Fruit fly (Drosophila melanogaster) Kc167 (cell line): ENCODE data around the gene CG9312.

Experiments
- Sin3A ChIP-seq: fragments of >200 bp; optimal IDR thresholded peaks from 2 replicates; lab custom pipeline; 2018; ENCODE audit warnings: missing external identifiers
- psq ChIP-seq: fragments of >200 bp; optimal IDR thresholded peaks from 2 replicates; lab custom pipeline; 2017; ENCODE audit warnings: missing external identifiers
- ttk ChIP-seq: sonication (Bioruptor generic); optimal IDR thresholded peaks from 2 replicates; lab custom pipeline; 2017; ENCODE audit warnings: missing external identifiers

DNA sequence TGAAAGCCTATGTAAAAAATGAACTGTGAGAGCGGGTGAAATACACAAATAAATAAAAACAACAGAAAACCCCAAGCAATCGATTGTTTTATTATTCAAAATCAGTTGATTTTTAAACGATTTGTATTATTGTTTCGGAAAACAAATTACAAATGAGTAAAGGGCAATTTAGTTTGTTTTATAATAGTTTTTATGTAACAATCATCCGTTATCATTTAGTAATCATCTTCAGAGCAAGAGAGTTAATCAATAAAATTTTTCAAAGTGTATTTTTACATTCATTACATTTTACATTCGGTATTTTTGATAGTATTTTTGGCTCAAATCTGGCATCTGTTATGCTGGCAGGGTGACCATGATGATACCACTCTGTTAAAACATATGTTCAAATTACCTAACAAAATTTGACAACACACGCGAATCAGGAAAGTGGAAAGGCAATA, 13.7 kb downstream of the CG9312 start, which contains the start of the genes CG42375 and CG9288:
- TF ChIP-seq psq (no peak), Sin3A (lab: Kevin White, UChicago) (no peak), ttk (lab: Kevin White, UChicago) (no peak)
